Worm (Caenorhabditis elegans) whole organism, early embryonic: ENCODE measurements around the gene clh-3.

Source experiments
- B0310.2 ChIP-seq: sonication (generic microtip); optimal IDR thresholded peaks from 2 replicates; lab custom pipeline; 2016; ENCODE audit warnings: mild to moderate bottlenecking, missing genetic modification characterization, missing compliant biosample characterization
- F13C5.2 ChIP-seq: sonication (generic microtip); optimal IDR thresholded peaks from 2 replicates; lab custom pipeline; 2017; ENCODE audit warnings: mild to moderate bottlenecking, missing genetic modification characterization, inconsistent platforms, missing compliant biosample characterization
- aly-1 ChIP-seq: sonication (generic microtip); optimal IDR thresholded peaks from 2 replicates; lab custom pipeline; 2016; ENCODE audit warnings: missing genetic modification characterization, missing compliant biosample characterization
- ama-1 ChIP-seq: fragments of 150-350 bp; optimal IDR thresholded peaks from 2 replicates; lab custom pipeline; 2014
- ceh-13 ChIP-seq: fragments of 200-800 bp; sonication (Bioruptor generic); optimal IDR thresholded peaks from 2 replicates; lab custom pipeline; 2018; ENCODE audit warnings: mild to moderate bottlenecking, missing genetic modification characterization, missing compliant biosample characterization
- ceh-36 ChIP-seq: sonication (generic microtip); optimal IDR thresholded peaks from 2 replicates; lab custom pipeline; 2016; ENCODE audit warnings: missing genetic modification characterization, inconsistent platforms, missing compliant biosample characterization
- ets-7 ChIP-seq: sonication (generic microtip); optimal IDR thresholded peaks from 2 replicates; lab custom pipeline; 2016; ENCODE audit warnings: missing genotype, missing genetic modification characterization, missing compliant biosample characterization
- flt-1 ChIP-seq: fragments of 200-800 bp; sonication (Bioruptor generic); IDR thresholded peaks from 2 replicates; pipeline ENCODE4 v1.3.6; 2022; ENCODE audit warnings: missing genetic modification characterization, missing compliant biosample characterization
- hmbx-1 ChIP-seq: sonication (generic microtip); optimal IDR thresholded peaks from 2 replicates; lab custom pipeline; 2016; ENCODE audit warnings: mild to moderate bottlenecking, missing genetic modification characterization, missing compliant biosample characterization
- hmg-4 ChIP-seq: fragments of 200-800 bp; sonication (Bioruptor generic); optimal IDR thresholded peaks from 2 replicates; lab custom pipeline; 2018; ENCODE audit warnings: mild to moderate bottlenecking, missing genetic modification characterization, missing compliant biosample characterization
- hnd-1 ChIP-seq: sonication (generic microtip); optimal IDR thresholded peaks from 2 replicates; lab custom pipeline; 2016; ENCODE audit warnings: missing genetic modification characterization, missing compliant biosample characterization
- pes-1 ChIP-seq: fragments of 200-800 bp; sonication (Bioruptor generic); IDR thresholded peaks from 2 replicates; pipeline ENCODE4 v1.3.6; 2022; ENCODE audit warnings: missing genetic modification reagents, missing genetic modification characterization, missing compliant biosample characterization
- scrt-1 ChIP-seq: fragments of 200-800 bp; sonication (Bioruptor generic); IDR thresholded peaks from 2 replicates; pipeline ENCODE4 v1.3.6; 2022; ENCODE audit warnings: missing genetic modification characterization, missing compliant biosample characterization
- sea-1 ChIP-seq: fragments of 200-800 bp; sonication (Bioruptor generic); conservative IDR thresholded peaks from 2 replicates; pipeline ENCODE4 v1.3.6; 2022; ENCODE audit warnings: missing genetic modification characterization, missing compliant biosample characterization
- tbx-11 ChIP-seq: fragments of 200-800 bp; sonication (Bioruptor generic); IDR thresholded peaks from 2 replicates; pipeline ENCODE4 v1.3.6; 2022; ENCODE audit warnings: missing genetic modification characterization, missing compliant biosample characterization
- tbx-37 ChIP-seq: fragments of 200-800 bp; sonication (Bioruptor generic); conservative IDR thresholded peaks from 2 replicates; pipeline ENCODE4 v1.3.6; 2022; ENCODE audit warnings: missing genetic modification reagents, missing genetic modification characterization, missing compliant biosample characterization
- tra-4 ChIP-seq: sonication (generic microtip); optimal IDR thresholded peaks from 2 replicates; lab custom pipeline; 2017; ENCODE audit warnings: missing genetic modification characterization, missing compliant biosample characterization

clh-3 gene

ce11 chrII:7251978-7252377 is 26.3 kb upstream of the clh-3 start, which contains the start of the genes prx-13 and ada-2:
Gene prx-13 (minus strand): TSS chrII:7252015.
Gene ada-2 (plus strand): TSS chrII:7252259.
- no peak for TF ChIP-seq ceh-13
- no peak for TF ChIP-seq tbx-37
- no peak for TF ChIP-seq flt-1 (GFP tag; lab: Robert Waterston, UW)
- TF ChIP-seq B0310.2 (tag; lab: Kevin White, UChicago) = no peak

ce11 chrII:7245576-7245975 is 19.9 kb upstream of the clh-3 start, which contains the start of gene skpo-3:
Gene skpo-3 (plus strand): TSS chrII:7245876.
- TF ChIP-seq hnd-1 (tag; lab: Kevin White, UChicago) = no peak
- no peak for TF ChIP-seq pes-1
- no peak for TF ChIP-seq ceh-36 (tag; lab: Kevin White, UChicago)
- TF ChIP-seq tbx-11 (GFP tag; lab: Robert Waterston, UW) = no peak
- TF ChIP-seq hmbx-1 = no peak
- TF ChIP-seq scrt-1 (GFP tag; lab: Robert Waterston, UW) = no peak
- no peak for TF ChIP-seq ama-1
- no peak for TF ChIP-seq sea-1 (GFP tag; lab: Robert Waterston, UW)
- no peak for TF ChIP-seq ets-7 (tag; lab: Kevin White, UChicago)
- TF ChIP-seq ceh-13 = no peak
- no peak for TF ChIP-seq tbx-37
- TF ChIP-seq tra-4 (tag; lab: Kevin White, UChicago) = no peak
- TF ChIP-seq F13C5.2 (tag; lab: Kevin White, UChicago) = no peak
- TF ChIP-seq aly-1 (tag; lab: Kevin White, UChicago) = no peak
- no peak for TF ChIP-seq flt-1 (GFP tag; lab: Robert Waterston, UW)
- no peak for TF ChIP-seq hmg-4 (GFP tag; lab: Kevin White, UChicago)
- TF ChIP-seq B0310.2 (tag; lab: Kevin White, UChicago) = no peak

ce11 chrII:7242754-7243153 is 17.0 kb upstream of the clh-3 start:
- no peak for TF ChIP-seq ama-1
- TF ChIP-seq flt-1 (GFP tag; lab: Robert Waterston, UW) = no peak
- no peak for TF ChIP-seq tbx-37
- no peak for TF ChIP-seq aly-1 (tag; lab: Kevin White, UChicago)
- no peak for TF ChIP-seq tbx-11 (GFP tag; lab: Robert Waterston, UW)
- TF ChIP-seq F13C5.2 (tag; lab: Kevin White, UChicago) = no peak
- TF ChIP-seq B0310.2 (tag; lab: Kevin White, UChicago) = no peak
- no peak for TF ChIP-seq hnd-1 (tag; lab: Kevin White, UChicago)
- TF ChIP-seq sea-1 (GFP tag; lab: Robert Waterston, UW) = no peak
- no peak for TF ChIP-seq tra-4 (tag; lab: Kevin White, UChicago)

ce11 chrII:7239705-7240104 is 14.0 kb upstream of the clh-3 start:
- TF ChIP-seq F13C5.2 (tag; lab: Kevin White, UChicago) = no peak
- TF ChIP-seq flt-1 (GFP tag; lab: Robert Waterston, UW) = no peak
- no peak for TF ChIP-seq ets-7 (tag; lab: Kevin White, UChicago)
- no peak for TF ChIP-seq tbx-11 (GFP tag; lab: Robert Waterston, UW)
- no peak for TF ChIP-seq B0310.2 (tag; lab: Kevin White, UChicago)
- TF ChIP-seq tbx-37 = no peak
- no peak for TF ChIP-seq ama-1
- no peak for TF ChIP-seq aly-1 (tag; lab: Kevin White, UChicago)
- TF ChIP-seq pes-1 = no peak
- no peak for TF ChIP-seq hnd-1 (tag; lab: Kevin White, UChicago)
- TF ChIP-seq scrt-1 (GFP tag; lab: Robert Waterston, UW) = no peak
- no peak for TF ChIP-seq sea-1 (GFP tag; lab: Robert Waterston, UW)
- TF ChIP-seq ceh-36 (tag; lab: Kevin White, UChicago) = no peak
- TF ChIP-seq hmbx-1 = no peak

ce11 chrII:7238791-7239190 is 13.1 kb upstream of the clh-3 start:
- TF ChIP-seq ceh-36 (tag; lab: Kevin White, UChicago) (no peak), scrt-1 (GFP tag; lab: Robert Waterston, UW) (no peak), hmg-4 (GFP tag; lab: Kevin White, UChicago) (no peak), B0310.2 (tag; lab: Kevin White, UChicago) (no peak), ama-1 (no peak), hnd-1 (tag; lab: Kevin White, UChicago) (no peak), hmbx-1 (no peak)

- TF ChIP-seq pes-1 (no peak), ets-7 (tag; lab: Kevin White, UChicago) (no peak), tbx-11 (GFP tag; lab: Robert Waterston, UW) (no peak), aly-1 (tag; lab: Kevin White, UChicago) (no peak), hmbx-1 (no peak), flt-1 (GFP tag; lab: Robert Waterston, UW) (no peak), ama-1 (no peak), tra-4 (tag; lab: Kevin White, UChicago) (no peak)
These were observed 12.5 kb upstream of the clh-3 start, which contains the start of gene aqp-1 for ce11 chrII:7238248-7238647. Gene aqp-1 (minus strand): TSS chrII:7238349.

- no peak for TF ChIP-seq tbx-37
- no peak for TF ChIP-seq aly-1 (tag; lab: Kevin White, UChicago)
- no peak for TF ChIP-seq tbx-11 (GFP tag; lab: Robert Waterston, UW)
- no peak for TF ChIP-seq ceh-13
- TF ChIP-seq ama-1 = no peak
- no peak for TF ChIP-seq hmg-4 (GFP tag; lab: Kevin White, UChicago)
- no peak for TF ChIP-seq scrt-1 (GFP tag; lab: Robert Waterston, UW)
- no peak for TF ChIP-seq B0310.2 (tag; lab: Kevin White, UChicago)
- no peak for TF ChIP-seq F13C5.2 (tag; lab: Kevin White, UChicago)
These were observed 11.2 kb upstream of the clh-3 start for ce11 chrII:7236937-7237336.

- TF ChIP-seq hmg-4 (GFP tag; lab: Kevin White, UChicago) = no peak
- TF ChIP-seq ama-1 = no peak
These were observed 7.6 kb upstream of the clh-3 start for ce11 chrII:7233274-7233673.
